Worm (Caenorhabditis elegans) whole organism, L1 larva: ENCODE data around the gene atg-9.
A peak's percentile ranks its signal among the peaks of the same experiment; 100 is the strongest.

Experiments used
- C04F5.9 ChIP-seq: sonication (generic microtip); optimal IDR thresholded peaks from 2 replicates; lab custom pipeline; 2016; ENCODE audit warnings: missing genetic modification characterization, missing compliant biosample characterization
- C34B4.2 ChIP-seq: sonication (generic microtip); optimal IDR thresholded peaks from 2 replicates; lab custom pipeline; 2017; ENCODE audit warnings: mild to moderate bottlenecking, missing genetic modification characterization, missing compliant biosample characterization
- F16B12.6 ChIP-seq: fragments of 150-350 bp; optimal IDR thresholded peaks from 2 replicates; lab custom pipeline; 2014; ENCODE audit warnings: missing biosample characterization, missing genetic modification characterization
- Y116A8C.19 ChIP-seq: sonication (generic microtip); optimal IDR thresholded peaks from 2 replicates; lab custom pipeline; 2016; ENCODE audit warnings: missing compliant biosample characterization, missing genetic modification characterization, borderline replicate concordance
- blmp-1 ChIP-seq: fragments of 150-350 bp; optimal IDR thresholded peaks from 2 replicates; lab custom pipeline; 2014; ENCODE audit warnings: missing biosample characterization, missing genetic modification characterization
- ceh-82 ChIP-seq, 3 experiments: fragments of 150-350 bp in 1 of 3; sonication (generic microtip) in 2 of 3; optimal IDR thresholded peaks; 2 replicates each; lab custom pipeline; 2014 to 2017; ENCODE audit warnings: missing biosample characterization in 3 of 3, missing genetic modification characterization in 3 of 3
- ceh-88 ChIP-seq: fragments of 200-800 bp; sonication (Bioruptor generic); IDR thresholded peaks from 2 replicates; pipeline ENCODE4 v1.3.6; 2022; ENCODE audit warnings: missing genetic modification characterization, missing compliant biosample characterization
- ceh-90 ChIP-seq: sonication (generic microtip); optimal IDR thresholded peaks from 2 replicates; lab custom pipeline; 2016; ENCODE audit warnings: missing genetic modification characterization, missing compliant biosample characterization
- efl-1 ChIP-seq, 4 experiments: fragments of 150-350 bp; optimal IDR thresholded peaks in 3 of 4; peaks in 1 of 4; 1 replicate in 1 of 4; 2 replicates in 3 of 4; lab custom pipeline; 2014; ENCODE audit warnings: missing biosample characterization in 2 of 4, missing genetic modification characterization in 2 of 4, missing genetic modification reagents in 2 of 4
- egl-13 ChIP-seq: sonication (generic microtip); optimal IDR thresholded peaks from 2 replicates; lab custom pipeline; 2016; ENCODE audit warnings: missing genotype, missing genetic modification reagents, missing genetic modification characterization, missing compliant biosample characterization
- egl-27 ChIP-seq, 2 experiments: fragments of 150-350 bp in 1 of 2; sonication (generic microtip); optimal IDR thresholded peaks; 3 replicates each; lab custom pipeline; 2017 to 2018; ENCODE audit warnings: missing biosample characterization in 2 of 2, missing genetic modification characterization in 2 of 2, missing genetic modification reagents in 2 of 2
- elt-2 ChIP-seq: sonication (generic microtip); optimal IDR thresholded peaks from 2 replicates; lab custom pipeline; 2016; ENCODE audit warnings: missing genetic modification characterization, mild to moderate bottlenecking, inconsistent platforms, missing compliant biosample characterization, missing genetic modification reagents
- ets-5 ChIP-seq: fragments of 200-800 bp; sonication (Bioruptor generic); IDR thresholded peaks from 2 replicates; pipeline ENCODE4 v1.3.6; 2022; ENCODE audit warnings: missing genetic modification characterization, missing compliant biosample characterization
- fkh-4 ChIP-seq: sonication (generic microtip); optimal IDR thresholded peaks from 2 replicates; lab custom pipeline; 2016; ENCODE audit warnings: missing compliant biosample characterization, missing genetic modification characterization, borderline replicate concordance
- fkh-8 ChIP-seq: sonication (generic microtip); optimal IDR thresholded peaks from 2 replicates; lab custom pipeline; 2016; ENCODE audit warnings: mild to moderate bottlenecking, missing genetic modification characterization, missing compliant biosample characterization
- grh-1 ChIP-seq: fragments of 200-800 bp; sonication (Bioruptor generic); IDR thresholded peaks from 2 replicates; pipeline ENCODE4 v1.3.6; 2022; ENCODE audit warnings: missing genetic modification reagents, missing genetic modification characterization, missing compliant biosample characterization
- isw-1 ChIP-seq: fragments of 200-800 bp; sonication (Bioruptor generic); IDR thresholded peaks from 2 replicates; pipeline ENCODE4 v1.3.6; 2022; ENCODE audit warnings: missing genetic modification characterization, missing compliant biosample characterization
- jun-1 ChIP-seq: fragments of 150-350 bp; optimal IDR thresholded peaks from 2 replicates; lab custom pipeline; 2014; ENCODE audit warnings: missing biosample characterization, missing genetic modification reagents, missing genetic modification characterization
- mab-9 ChIP-seq: fragments of 200-800 bp; sonication (Bioruptor generic); IDR thresholded peaks from 2 replicates; pipeline ENCODE4 v1.3.6; 2022; ENCODE audit warnings: missing genetic modification reagents, missing genetic modification characterization, missing compliant biosample characterization
- nhr-20 ChIP-seq: sonication (generic microtip); optimal IDR thresholded peaks from 2 replicates; lab custom pipeline; 2016; ENCODE audit warnings: mild to moderate bottlenecking, missing genetic modification characterization, missing compliant biosample characterization
- nhr-28 ChIP-seq: fragments of 150-350 bp; optimal IDR thresholded peaks from 2 replicates; lab custom pipeline; 2014; ENCODE audit warnings: missing biosample characterization, missing genetic modification characterization
- nhr-76 ChIP-seq: sonication (generic microtip); optimal IDR thresholded peaks from 2 replicates; lab custom pipeline; 2017; ENCODE audit warnings: missing biosample characterization, missing genetic modification characterization
- nhr-90 ChIP-seq: sonication (generic microtip); optimal IDR thresholded peaks from 2 replicates; lab custom pipeline; 2016; ENCODE audit warnings: mild to moderate bottlenecking, missing genetic modification characterization, missing compliant biosample characterization; ENCODE audit not compliant: poor library complexity
- pqm-1 ChIP-seq: sonication (generic microtip); optimal IDR thresholded peaks from 3 replicates; lab custom pipeline; 2017; ENCODE audit warnings: missing biosample characterization, missing genetic modification characterization
- rnt-1 ChIP-seq: sonication (generic microtip); optimal IDR thresholded peaks from 2 replicates; lab custom pipeline; 2016; ENCODE audit warnings: mild to moderate bottlenecking, missing genetic modification characterization, moderate library complexity, missing compliant biosample characterization
- skn-1 ChIP-seq: fragments of 150-350 bp; optimal IDR thresholded peaks from 2 replicates; lab custom pipeline; 2014; ENCODE audit warnings: missing biosample characterization, missing genetic modification characterization
- sptf-1 ChIP-seq: fragments of 150-350 bp; optimal IDR thresholded peaks from 2 replicates; lab custom pipeline; 2014; ENCODE audit warnings: missing biosample characterization, missing genetic modification characterization
- unc-130 ChIP-seq: fragments of 150-350 bp; optimal IDR thresholded peaks from 2 replicates; lab custom pipeline; 2017; ENCODE audit warnings: missing biosample characterization, missing genetic modification characterization, inconsistent platforms
- vab-15 ChIP-seq: sonication (generic microtip); optimal IDR thresholded peaks from 2 replicates; lab custom pipeline; 2017; ENCODE audit warnings: missing genotype, mild to moderate bottlenecking, missing genetic modification characterization, missing compliant biosample characterization
- xbp-1 ChIP-seq: sonication (generic microtip); optimal IDR thresholded peaks from 2 replicates; lab custom pipeline; 2016; ENCODE audit warnings: missing genetic modification characterization, missing compliant biosample characterization
- zip-4 ChIP-seq: fragments of 200-800 bp; sonication (Bioruptor generic); optimal IDR thresholded peaks from 2 replicates; lab custom pipeline; 2018; ENCODE audit warnings: mild to moderate bottlenecking, missing genetic modification characterization, moderate library complexity, missing compliant biosample characterization
- ztf-4 ChIP-seq: fragments of 150-350 bp; optimal IDR thresholded peaks from 2 replicates; lab custom pipeline; 2014; ENCODE audit warnings: missing biosample characterization, missing genetic modification characterization

The atg-9 gene

ce11 chrV:358473-358872 is 9.3 kb downstream of the atg-9 start:
- no peak for TF ChIP-seq Y116A8C.19

- TF ChIP-seq Y116A8C.19, result no peak
- no peak for TF ChIP-seq elt-2 (tag; lab: Kevin White, UChicago)
- TF ChIP-seq mab-9 (GFP tag; lab: Robert Waterston, UW), result no peak
- TF ChIP-seq nhr-76 (tag; lab: Kevin White, UChicago), result no peak
- TF ChIP-seq jun-1, result no peak
- TF ChIP-seq ceh-82 (tag; optimal IDR thresholded peaks at IDR 0.05; lab: Kevin White, UChicago), result no peak
- no peak for TF ChIP-seq ztf-4 (tag; lab: Kevin White, UChicago)
- TF ChIP-seq skn-1 (tag; lab: Kevin White, UChicago), result no peak
- no peak for TF ChIP-seq ceh-88
- TF ChIP-seq, all 84 proteins: peak for 0
Measured at ce11 chrV:359466-359865, 10.3 kb downstream of the atg-9 start, which contains the start of gene T22H9.1. TSS of gene T22H9.1 (plus strand) at chrV:359766.

- TF ChIP-seq unc-130 (tag; lab: Kevin White, UChicago) (no peak), grh-1 (GFP tag; lab: Robert Waterston, UW) (no peak), efl-1 (optimal IDR thresholded peaks at IDR 0.05; lab: Kevin White, UChicago) (no peak), efl-1 (GFP tag; optimal IDR thresholded peaks at IDR 0.05 in 1 of 2; lab: Kevin White, UChicago) (peak in 1 of 2 experiments; percentile 52), rnt-1 (no peak), xbp-1 (no peak), elt-2 (tag; lab: Kevin White, UChicago) (no peak), C34B4.2 (no peak)
Measured at ce11 chrV:360068-360467, 10.9 kb downstream of the atg-9 start.

ce11 chrV:361291-361690 is 12.1 kb downstream of the atg-9 start:
- TF ChIP-seq ceh-90 (tag; lab: Kevin White, UChicago) (no peak), efl-1 (optimal IDR thresholded peaks at IDR 0.05; lab: Kevin White, UChicago) (no peak), efl-1 (GFP tag; optimal IDR thresholded peaks at IDR 0.05 in 1 of 2; lab: Kevin White, UChicago) (peak in 1 of 2 experiments; percentile 80)

ce11 chrV:364650-365049 is 15.5 kb downstream of the atg-9 start, which contains the start of gene mltn-6:
TSS of gene mltn-6 (plus strand) at chrV:364950.
- TF ChIP-seq C34B4.2 (no peak), vab-15 (tag; lab: Kevin White, UChicago) (no peak), sptf-1 (tag; lab: Kevin White, UChicago) (no peak), pqm-1 (tag; lab: Kevin White, UChicago) (no peak), rnt-1 (no peak), fkh-4 (tag; lab: Kevin White, UChicago) (no peak), blmp-1 (no peak), fkh-8 (tag; lab: Kevin White, UChicago) (no peak), nhr-20 (tag; lab: Kevin White, UChicago) (no peak)
- TF ChIP-seq, all 84 proteins: peak for 0

ce11 chrV:370033-370432 is 20.8 kb downstream of the atg-9 start, which contains the start of gene mltn-7:
TSS of gene mltn-7 (plus strand) at chrV:370333.
- peak; percentile 15 for TF ChIP-seq blmp-1
- no peak for TF ChIP-seq nhr-90 (tag; lab: Kevin White, UChicago)

- TF ChIP-seq F16B12.6 (tag; lab: Kevin White, UChicago), result no peak
- TF ChIP-seq ets-5, result no peak
- no peak for TF ChIP-seq egl-13 (tag; lab: Kevin White, UChicago)
- TF ChIP-seq pqm-1 (tag; lab: Kevin White, UChicago), result no peak
- TF ChIP-seq isw-1 (GFP tag; lab: Robert Waterston, UW), result no peak
- TF ChIP-seq C04F5.9 (tag; lab: Kevin White, UChicago), result no peak
- TF ChIP-seq ceh-90 (tag; lab: Kevin White, UChicago), result no peak
- TF ChIP-seq unc-130 (tag; lab: Kevin White, UChicago), result no peak
- no peak for TF ChIP-seq nhr-28
- no peak for TF ChIP-seq egl-27 (tag; optimal IDR thresholded peaks at IDR 0.05; lab: Kevin White, UChicago)
- TF ChIP-seq zip-4 (GFP tag; lab: Kevin White, UChicago), result no peak
Measured at ce11 chrV:373192-373591, 24.0 kb downstream of the atg-9 start.
